Fruit fly (Drosophila melanogaster) Kc167 (cell line): ENCODE data around the gene E23.
"Not testable (repeated sequence)": the region's sequence is repeated elsewhere in the genome, so short reads cannot be mapped to it uniquely, and the experiment has no call there.

Source experiments
- Myc ChIP-seq: fragments of >200 bp; optimal IDR thresholded peaks from 2 replicates; lab custom pipeline; 2017; ENCODE audit warnings: missing external identifiers
- Sin3A ChIP-seq: fragments of >200 bp; optimal IDR thresholded peaks from 2 replicates; lab custom pipeline; 2018; ENCODE audit warnings: missing external identifiers
- h ChIP-seq: fragments of >200 bp; optimal IDR thresholded peaks from 3 replicates; lab custom pipeline; 2018; ENCODE audit warnings: missing external identifiers
- insv ChIP-seq: fragments of >200 bp; optimal IDR thresholded peaks from 3 replicates; lab custom pipeline; 2018; ENCODE audit warnings: missing external identifiers
- psq ChIP-seq: fragments of >200 bp; optimal IDR thresholded peaks from 2 replicates; lab custom pipeline; 2017; ENCODE audit warnings: missing external identifiers
- ttk ChIP-seq: sonication (Bioruptor generic); optimal IDR thresholded peaks from 2 replicates; lab custom pipeline; 2017; ENCODE audit warnings: missing external identifiers

Gene E23

dm6 chr2L:3354642-3355380 lies at the start of gene E23:
Gene E23, minus strand, starts transcription at chr2L:3354829.
- TF ChIP-seq Sin3A (lab: Kevin White, UChicago) (no peak), insv (lab: Kevin White, UChicago) (no peak)

DNA sequence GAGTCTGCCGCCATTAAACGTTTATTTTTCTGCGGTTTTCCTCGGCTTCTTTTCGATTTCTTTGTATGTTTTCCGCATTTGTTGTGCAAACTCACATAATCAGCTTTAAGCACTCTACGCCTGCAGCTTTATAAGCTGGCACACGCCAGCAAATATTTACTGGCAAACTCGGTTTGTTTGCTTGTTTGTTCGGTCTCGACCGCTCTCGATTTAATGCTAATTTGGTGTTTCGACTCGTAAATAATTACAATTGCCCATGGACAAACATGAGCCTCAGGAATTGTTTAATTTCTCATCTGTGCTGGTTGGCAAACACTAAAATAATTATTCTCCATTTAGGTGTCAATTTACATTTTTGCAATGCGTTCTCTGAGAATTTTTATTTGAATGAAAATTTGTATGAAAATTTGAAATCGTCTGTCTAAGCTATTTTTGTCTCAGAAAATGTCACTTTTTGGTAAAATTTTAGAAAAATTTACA lies 43.0 kb upstream of the E23 start, which contains the start of gene CG34175:
Gene CG34175, plus strand, starts transcription at position 430 of the 480 bp plus-strand sequence.
- TF ChIP-seq Sin3A (lab: Kevin White, UChicago) (no peak), h (lab: Kevin White, UChicago) (no peak), Myc (lab: Kevin White, UChicago) (no peak), ttk (lab: Kevin White, UChicago) (no peak), psq (lab: Kevin White, UChicago) (no peak), insv (lab: Kevin White, UChicago) (no peak)

DNA sequence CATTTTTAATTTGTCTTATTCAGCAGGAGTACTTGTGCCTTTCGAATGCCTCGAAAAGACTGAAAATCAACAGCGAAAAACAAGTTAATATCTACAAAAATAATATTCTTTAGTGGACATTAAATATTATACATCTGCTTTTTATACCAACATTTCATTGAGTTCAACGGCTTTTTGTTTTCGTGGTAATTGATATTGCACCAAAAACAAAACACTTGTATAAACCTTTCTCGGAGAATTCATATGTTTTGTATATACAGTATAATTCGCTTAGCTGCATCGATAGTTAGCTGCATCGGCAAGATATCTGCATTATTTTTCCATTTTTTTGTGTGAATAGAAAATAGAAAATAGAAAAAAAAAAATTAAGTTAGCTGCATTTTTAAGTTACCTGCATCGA lies 33.8 kb upstream of the E23 start, which contains the start of gene CG42460:
Gene CG42460, minus strand, starts transcription at position 101 of the 400 bp plus-strand sequence.
- not testable (repeated sequence) for TF ChIP-seq insv, Sin3A, ttk (lab: Kevin White, UChicago)

DNA sequence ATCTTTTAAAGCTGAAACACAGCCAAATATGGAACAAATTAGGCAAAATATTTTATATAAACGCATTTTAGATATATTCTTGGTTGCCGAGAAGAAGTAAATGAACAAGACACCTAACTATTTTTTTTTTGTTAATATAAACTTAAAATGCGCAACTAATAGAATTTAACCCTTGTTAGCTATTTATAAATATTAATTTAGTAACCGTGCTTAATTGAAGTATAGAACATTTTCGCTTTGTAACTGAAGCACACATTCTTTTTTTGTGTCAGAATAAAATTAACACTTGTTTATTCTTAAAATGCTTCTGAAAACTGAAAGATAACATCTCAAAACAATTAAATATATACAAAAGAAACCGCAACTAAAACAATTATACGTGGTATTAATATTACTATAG lies 33.0 kb upstream of the E23 start, which contains the start of gene Sfp23F:
Gene Sfp23F, minus strand, starts transcription at position 101 of the 400 bp plus-strand sequence.
- TF ChIP-seq psq (lab: Kevin White, UChicago) (no peak), Myc (lab: Kevin White, UChicago) (no peak), ttk (lab: Kevin White, UChicago) (no peak), Sin3A (lab: Kevin White, UChicago) (no peak), insv (lab: Kevin White, UChicago) (no peak), h (lab: Kevin White, UChicago) (no peak)

DNA sequence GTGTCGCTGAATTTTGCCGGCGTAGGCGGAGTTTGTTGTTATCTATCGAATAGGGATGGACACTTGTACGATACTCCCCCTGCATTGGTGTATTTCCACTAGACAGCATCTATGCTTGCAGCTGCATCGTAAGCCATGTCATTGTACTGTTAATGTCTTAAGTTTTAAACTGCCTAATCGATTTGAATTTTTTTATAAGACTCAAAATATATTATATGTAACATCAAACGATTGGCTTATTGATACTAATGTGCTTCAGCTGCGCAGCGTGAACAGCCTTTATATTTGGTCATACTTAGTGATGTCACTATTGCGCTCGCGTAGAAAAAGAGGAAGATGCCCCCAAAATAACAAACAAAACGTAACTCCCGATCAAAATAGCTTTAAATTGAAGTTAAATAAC lies 22.1 kb upstream of the E23 start, which contains the start of the genes CG9662 and Ptpa:
Gene CG9662, minus strand, starts transcription at position 54 of the 403 bp plus-strand sequence.
Gene Ptpa, plus strand, starts transcription at position 319 of the 403 bp plus-strand sequence.
- TF ChIP-seq insv (lab: Kevin White, UChicago) = no peak

DNA sequence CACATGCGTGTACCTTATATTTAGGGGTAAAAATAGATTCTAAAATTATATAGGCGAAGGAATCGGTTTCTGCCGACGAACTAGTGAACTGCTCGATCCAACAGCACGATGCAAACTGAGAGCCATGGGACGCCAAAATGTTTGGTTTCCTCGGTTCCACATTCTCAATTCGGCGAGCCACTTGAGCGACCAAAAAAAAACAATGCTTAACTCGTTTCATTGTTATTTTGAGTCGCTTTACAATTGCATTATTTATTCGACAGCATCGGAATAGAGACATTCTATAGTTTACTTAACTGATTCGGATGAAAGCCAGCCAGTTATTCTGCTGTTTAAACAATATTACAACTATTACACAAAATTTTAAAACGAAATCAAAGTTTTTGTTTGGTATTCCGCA lies 21.0 kb upstream of the E23 start, which contains the start of gene CG15412:
Gene CG15412, minus strand, starts transcription at position 101 of the 400 bp plus-strand sequence.
- no peak for TF ChIP-seq h (lab: Kevin White, UChicago)
- no peak for TF ChIP-seq Myc (lab: Kevin White, UChicago)
- TF ChIP-seq insv (lab: Kevin White, UChicago) = no peak
- no peak for TF ChIP-seq Sin3A (lab: Kevin White, UChicago)
- no peak for TF ChIP-seq ttk (lab: Kevin White, UChicago)
- TF ChIP-seq psq (lab: Kevin White, UChicago) = no peak

dm6 chr2L:3373242-3373641 lies 18.6 kb upstream of the E23 start, which contains the start of gene GramD1B:
Gene GramD1B, minus strand, starts transcription at chr2L:3373372.
- TF ChIP-seq insv (lab: Kevin White, UChicago) (no peak), h (lab: Kevin White, UChicago) (no peak), Myc (lab: Kevin White, UChicago) (no peak)

dm6 chr2L:3372483-3372929 lies 17.9 kb upstream of the E23 start:
- TF ChIP-seq ttk (lab: Kevin White, UChicago) (no peak), insv (lab: Kevin White, UChicago) (no peak), h (lab: Kevin White, UChicago) (no peak), Myc (lab: Kevin White, UChicago) (no peak), Sin3A (lab: Kevin White, UChicago) (no peak), psq (lab: Kevin White, UChicago) (no peak)

- no peak for TF ChIP-seq Sin3A (lab: Kevin White, UChicago)
- no peak for TF ChIP-seq ttk (lab: Kevin White, UChicago)
- no peak for TF ChIP-seq h (lab: Kevin White, UChicago)
- no peak for TF ChIP-seq insv (lab: Kevin White, UChicago)
- TF ChIP-seq psq (lab: Kevin White, UChicago) = no peak
- no peak for TF ChIP-seq Myc (lab: Kevin White, UChicago)
These were observed 17.3 kb upstream of the E23 start for dm6 chr2L:3371776-3372383.

DNA sequence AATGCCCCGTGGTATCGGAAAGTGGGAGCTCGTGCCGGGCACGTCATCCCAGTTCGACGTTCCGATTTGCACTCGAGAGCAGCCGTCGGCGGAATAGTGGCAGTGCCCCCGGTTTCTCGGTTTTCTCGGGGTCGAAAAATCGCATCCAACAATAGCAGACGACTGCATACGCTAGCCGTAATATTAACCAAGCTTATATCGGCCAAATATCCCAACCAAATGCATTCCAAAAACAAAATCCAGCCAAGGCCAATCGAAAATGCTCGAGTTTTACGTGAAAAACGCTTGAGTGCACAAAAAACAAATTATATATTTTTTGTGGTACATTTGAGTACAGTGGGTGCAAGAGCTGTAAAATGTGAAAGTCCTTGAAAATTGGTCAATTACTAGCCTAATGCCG lies 16.7 kb upstream of the E23 start:
- TF ChIP-seq Sin3A (lab: Kevin White, UChicago) (no peak), ttk (lab: Kevin White, UChicago) (no peak), psq (lab: Kevin White, UChicago) (no peak), insv (lab: Kevin White, UChicago) (no peak), Myc (lab: Kevin White, UChicago) (no peak), h (lab: Kevin White, UChicago) (no peak)

dm6 chr2L:3370920-3371319 lies 16.3 kb upstream of the E23 start:
- TF ChIP-seq insv (lab: Kevin White, UChicago) (no peak), h (lab: Kevin White, UChicago) (no peak), Sin3A (lab: Kevin White, UChicago) (no peak), Myc (lab: Kevin White, UChicago) (no peak), psq (lab: Kevin White, UChicago) (no peak), ttk (lab: Kevin White, UChicago) (no peak)
